Worm (Caenorhabditis elegans) whole organism, young adult: ENCODE results near the gene srsx-7.

Experiments used
- ccch-3 ChIP-seq: fragments of 200-800 bp; sonication (Bioruptor generic); optimal IDR thresholded peaks from 2 replicates; lab custom pipeline; 2018; ENCODE audit warnings: mild to moderate bottlenecking, missing genetic modification characterization, missing compliant biosample characterization
- madf-6 ChIP-seq: fragments of 200-800 bp; sonication (Bioruptor generic); IDR thresholded peaks from 2 replicates; pipeline ENCODE4 v1.3.6; 2022; ENCODE audit warnings: missing genetic modification reagents, missing genetic modification characterization, missing compliant biosample characterization
- snpc-4 ChIP-seq, 5 experiments: fragments of 150-350 bp in 1 of 5; sonication (generic microtip) in 4 of 5; optimal IDR thresholded peaks; 2 replicates each; lab custom pipeline; 2014 to 2018; ENCODE audit warnings: missing genetic modification characterization in 5 of 5, missing biosample characterization in 3 of 5, antibody characterized with exemption in 2 of 5, mild to moderate bottlenecking in 2 of 5, missing compliant biosample characterization in 2 of 5, missing genotype in 2 of 5, moderate library complexity in 2 of 5, missing genetic modification reagents in 1 of 5

DNA sequence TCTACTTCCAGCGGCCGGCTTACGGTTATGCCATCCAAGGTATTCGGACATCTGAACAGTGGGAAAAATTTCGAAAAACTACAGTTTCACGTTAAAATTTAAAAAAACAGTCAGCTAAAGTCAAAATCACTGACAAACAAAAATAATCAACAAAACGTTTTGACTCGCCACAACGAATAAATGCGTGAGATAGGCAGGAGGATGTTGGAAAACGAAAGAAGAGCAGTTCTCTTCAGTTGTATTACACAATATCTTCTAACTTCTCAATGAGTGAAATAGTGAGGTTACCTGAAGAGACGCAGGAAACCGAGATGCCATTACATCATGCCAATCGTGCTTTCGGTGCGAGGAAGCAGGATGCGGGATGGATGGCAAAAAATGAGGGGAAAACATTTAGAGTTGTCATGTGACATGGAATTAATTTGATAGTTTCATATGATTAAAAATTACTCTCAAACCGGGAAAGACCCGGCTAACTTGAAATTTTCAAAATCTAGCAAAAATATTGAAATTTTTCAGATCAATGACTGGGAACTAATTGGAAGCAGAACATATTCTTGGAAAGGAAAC, 31.7 kb upstream of the srsx-7 start, which contains the start of gene F40A3.6:
- TF ChIP-seq snpc-4 (GFP tag; optimal IDR thresholded peaks at IDR 0.05; lab: Kevin White, UChicago) (no peak), snpc-4 (tag; optimal IDR thresholded peaks at IDR 0.05; lab: Kevin White, UChicago) (no peak), madf-6 (GFP tag; lab: Robert Waterston, UW) (no peak), ccch-3 (GFP tag; lab: Kevin White, UChicago) (no peak)
